Fruit fly (Drosophila melanogaster) whole organism, wandering third instar larva: ENCODE data around the gene CG43155.

Experiments used
- Abd-B ChIP-seq: fragments of >200 bp; optimal IDR thresholded peaks from 2 replicates; lab custom pipeline; 2017; ENCODE audit warnings: missing biosample characterization, missing genetic modification characterization
- CG9705 ChIP-seq: fragments of 200-800 bp; sonication (Bioruptor generic); optimal IDR thresholded peaks from 2 replicates; lab custom pipeline; 2018; ENCODE audit warnings: missing biosample characterization, mild to moderate bottlenecking, missing genetic modification characterization
- CrebA ChIP-seq: fragments of 200-800 bp; sonication (Bioruptor generic); optimal IDR thresholded peaks from 2 replicates; lab custom pipeline; 2016; ENCODE audit warnings: missing biosample characterization, mild to moderate bottlenecking, missing genetic modification characterization, borderline replicate concordance
- Dfd ChIP-seq: fragments of >200 bp; optimal IDR thresholded peaks from 2 replicates; lab custom pipeline; 2017; ENCODE audit warnings: missing biosample characterization, missing genetic modification characterization
- Dif ChIP-seq: fragments of 200-275, 200-300 bp; sonication (Bioruptor generic); optimal IDR thresholded peaks from 2 replicates; lab custom pipeline; 2018; ENCODE audit warnings: missing biosample characterization, missing genetic modification characterization; ENCODE audit not compliant: partially characterized antibody
- GATAd ChIP-seq: sonication (Bioruptor generic); optimal IDR thresholded peaks from 2 replicates; lab custom pipeline; 2016; ENCODE audit warnings: missing biosample characterization, missing genetic modification characterization
- HLH106 ChIP-seq: fragments of 200-800 bp; optimal IDR thresholded peaks from 3 replicates; lab custom pipeline; 2019; ENCODE audit warnings: missing biosample characterization, mild to moderate bottlenecking, missing genetic modification characterization, moderate library complexity
- Hnf4 ChIP-seq: fragments of 200-800 bp; sonication (Bioruptor generic); optimal IDR thresholded peaks from 2 replicates; lab custom pipeline; 2016; ENCODE audit warnings: missing biosample characterization, mild to moderate bottlenecking, missing genetic modification characterization
- Hr78 ChIP-seq: fragments of >200 bp; optimal IDR thresholded peaks from 2 replicates; lab custom pipeline; 2017; ENCODE audit warnings: missing biosample characterization, missing genetic modification characterization
- Hr83 ChIP-seq: fragments of 200-300 bp; sonication (Bioruptor generic); optimal IDR thresholded peaks from 2 replicates; lab custom pipeline; 2016; ENCODE audit warnings: missing biosample characterization, mild to moderate bottlenecking, missing genetic modification characterization, moderate library complexity; ENCODE audit not compliant: poor library complexity, severe bottlenecking
- Jra ChIP-seq: sonication (Bioruptor generic); optimal IDR thresholded peaks from 2 replicates; lab custom pipeline; 2016; ENCODE audit warnings: missing biosample characterization, missing genetic modification characterization
- Mio ChIP-seq: sonication (Bioruptor generic); optimal IDR thresholded peaks from 2 replicates; lab custom pipeline; 2016; ENCODE audit warnings: missing biosample characterization, missing genetic modification characterization
- Myc ChIP-seq: fragments of >200 bp; optimal IDR thresholded peaks from 2 replicates; lab custom pipeline; 2017
- N ChIP-seq: fragments of >200 bp; optimal IDR thresholded peaks from 2 replicates; lab custom pipeline; 2018; ENCODE audit warnings: missing biosample characterization, missing external identifiers, missing genetic modification characterization
- OdsH ChIP-seq: fragments of 200-800 bp; sonication (Bioruptor generic); optimal IDR thresholded peaks from 2 replicates; lab custom pipeline; 2016; ENCODE audit warnings: missing biosample characterization, mild to moderate bottlenecking, missing genetic modification characterization
- Rel ChIP-seq, 2 experiments: fragments of 200-800 bp; sonication (Bioruptor generic) in 1 of 2; optimal IDR thresholded peaks; 2 replicates in 1 of 2; 3 replicates in 1 of 2; lab custom pipeline; 2016 to 2019; ENCODE audit warnings: mild to moderate bottlenecking in 2 of 2, missing biosample characterization in 2 of 2, missing genetic modification characterization in 2 of 2, moderate library complexity in 1 of 2
- Sp1 ChIP-seq: fragments of 200-800 bp; sonication (Bioruptor generic); optimal IDR thresholded peaks from 3 replicates; lab custom pipeline; 2019; ENCODE audit warnings: missing biosample characterization, mild to moderate bottlenecking, missing genetic modification characterization, moderate library complexity
- Vsx2 ChIP-seq: fragments of 200-300, 225-300 bp; sonication (Bioruptor generic); optimal IDR thresholded peaks from 2 replicates; lab custom pipeline; 2018; ENCODE audit warnings: missing biosample characterization, missing genetic modification characterization; ENCODE audit not compliant: partially characterized antibody
- br ChIP-seq: fragments of 200-800 bp; sonication (Bioruptor generic); optimal IDR thresholded peaks from 2 replicates; lab custom pipeline; 2016; ENCODE audit warnings: missing biosample characterization, missing genetic modification characterization
- brk ChIP-seq: fragments of 200-800 bp; sonication (Bioruptor generic); optimal IDR thresholded peaks from 2 replicates; lab custom pipeline; 2016; ENCODE audit warnings: missing biosample characterization, mild to moderate bottlenecking, missing genetic modification characterization
- dl ChIP-seq, 2 experiments: fragments of 175-275, 200-275 bp in 1 of 2; fragments of 200-275 bp in 1 of 2; sonication (Bioruptor generic); optimal IDR thresholded peaks; lab custom pipeline; 2018; ENCODE audit warnings: mild to moderate bottlenecking in 2 of 2, missing biosample characterization in 2 of 2, missing genetic modification characterization in 2 of 2, moderate library complexity in 2 of 2; ENCODE audit not compliant: partially characterized antibody in 2 of 2, insufficient read depth in 1 of 2
- dmrt93B ChIP-seq: fragments of 200-800 bp; sonication (Bioruptor generic); optimal IDR thresholded peaks from 2 replicates; lab custom pipeline; 2018; ENCODE audit warnings: missing biosample characterization, mild to moderate bottlenecking, missing genetic modification characterization
- dsf ChIP-seq: sonication (Bioruptor generic); optimal IDR thresholded peaks from 2 replicates; lab custom pipeline; 2016; ENCODE audit warnings: missing biosample characterization, missing genetic modification characterization, borderline replicate concordance
- ey ChIP-seq: fragments of 200-800 bp; sonication (Bioruptor generic); optimal IDR thresholded peaks from 2 replicates; lab custom pipeline; 2016; ENCODE audit warnings: missing biosample characterization, missing genetic modification characterization
- foxo ChIP-seq, 2 experiments: fragments of 200-800 bp; sonication (Bioruptor generic); optimal IDR thresholded peaks; 2 replicates in 1 of 2; 3 replicates in 1 of 2; lab custom pipeline; 2016 to 2017; ENCODE audit warnings: missing biosample characterization in 2 of 2, missing genetic modification characterization in 2 of 2
- h ChIP-seq: fragments of 200-800 bp; sonication (Bioruptor generic); optimal IDR thresholded peaks from 3 replicates; lab custom pipeline; 2016; ENCODE audit warnings: missing biosample characterization, mild to moderate bottlenecking, missing genetic modification characterization
- jim ChIP-seq: fragments of 175-275, 200-325 bp; sonication (Bioruptor generic); optimal IDR thresholded peaks from 2 replicates; lab custom pipeline; 2016; ENCODE audit warnings: missing biosample characterization, mild to moderate bottlenecking, missing genetic modification characterization
- lola ChIP-seq: fragments of >200 bp; optimal IDR thresholded peaks from 2 replicates; lab custom pipeline; 2017; ENCODE audit warnings: missing biosample characterization, missing genetic modification characterization
- pan ChIP-seq: fragments of >200 bp; optimal IDR thresholded peaks from 2 replicates; lab custom pipeline; 2017
- psq ChIP-seq: fragments of 200-800 bp; sonication (Bioruptor generic); optimal IDR thresholded peaks from 3 replicates; lab custom pipeline; 2017; ENCODE audit warnings: missing biosample characterization, mild to moderate bottlenecking, missing genetic modification characterization, moderate library complexity
- rgr ChIP-seq: fragments of 200-800 bp; sonication (Bioruptor generic); optimal IDR thresholded peaks from 3 replicates; lab custom pipeline; 2016; ENCODE audit warnings: missing biosample characterization, mild to moderate bottlenecking, missing genetic modification characterization
- sage ChIP-seq: fragments of 200-800 bp; sonication (Bioruptor generic); optimal IDR thresholded peaks from 2 replicates; lab custom pipeline; 2016; ENCODE audit warnings: missing biosample characterization, mild to moderate bottlenecking, missing genetic modification characterization
- sv ChIP-seq: fragments of 200-800 bp; sonication (Bioruptor generic); optimal IDR thresholded peaks from 3 replicates; lab custom pipeline; 2016; ENCODE audit warnings: missing biosample characterization, missing genetic modification characterization
- tai ChIP-seq: sonication (Bioruptor generic); optimal IDR thresholded peaks from 2 replicates; lab custom pipeline; 2016; ENCODE audit warnings: missing biosample characterization, missing genetic modification characterization
- usp ChIP-seq: fragments of >200 bp; optimal IDR thresholded peaks from 2 replicates; lab custom pipeline; 2017; ENCODE audit warnings: missing biosample characterization, missing genetic modification characterization

The CG43155 gene

DNA sequence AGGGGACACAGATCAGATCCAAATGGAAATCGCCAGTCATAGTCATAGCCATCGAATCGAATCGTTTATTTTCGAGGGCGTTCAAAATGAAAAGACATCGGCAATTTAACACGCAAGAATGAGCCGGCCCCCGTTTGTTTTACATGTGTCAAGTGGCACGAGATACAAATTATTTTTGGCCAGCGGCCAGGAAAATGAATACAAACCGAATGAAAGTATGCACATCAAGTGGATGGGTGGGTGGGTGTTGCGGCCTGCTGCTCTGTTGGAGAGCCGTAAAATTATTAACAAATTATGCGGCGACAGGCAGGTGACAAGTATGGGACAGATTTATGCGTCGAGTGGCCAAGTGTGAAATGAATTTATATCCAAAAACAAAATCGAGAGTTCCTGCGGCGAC lies 4.5 kb downstream of the CG43155 start:
- TF ChIP-seq Hr78 (GFP tag; lab: Kevin White, UChicago) (no peak), tai (GFP tag; lab: Kevin White, UChicago) (no peak), Myc (lab: Kevin White, UChicago) (no peak), lola (no peak), OdsH (GFP tag; lab: Kevin White, UChicago) (no peak), brk (no peak), dsf (GFP tag; lab: Kevin White, UChicago) (no peak), Mio (no peak), psq (GFP tag; lab: Kevin White, UChicago) (no peak), Rel (GFP tag; optimal IDR thresholded peaks at IDR 0.05; lab: Kevin White, UChicago) (no peak), Rel (tag; optimal IDR thresholded peaks at IDR 0.05; lab: Kevin White, UChicago) (no peak), br (GFP tag; lab: Kevin White, UChicago) (no peak), Dif (GFP tag; lab: Kevin White, UChicago) (no peak)

DNA sequence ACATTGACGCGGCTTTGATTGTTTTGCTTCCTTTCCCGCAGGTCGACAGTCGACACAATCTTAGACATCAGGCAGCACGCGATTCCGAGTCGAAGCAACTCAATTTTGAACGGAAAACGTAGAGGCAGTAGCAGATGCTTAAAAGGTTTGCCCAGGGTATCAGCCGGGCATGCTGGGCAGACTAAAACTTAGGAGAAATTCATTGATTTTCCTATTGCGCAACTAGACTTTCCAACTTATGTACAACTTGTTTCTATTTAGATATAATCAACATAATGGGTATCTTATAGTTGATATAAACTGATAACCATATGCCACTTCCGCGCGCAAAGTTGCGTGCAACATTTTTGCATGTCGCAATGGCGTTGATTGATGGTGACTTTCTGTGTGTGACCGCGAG lies 7.2 kb downstream of the CG43155 start:
- TF ChIP-seq dmrt93B, result no peak
- no peak for TF ChIP-seq jim
- no peak for TF ChIP-seq dsf (GFP tag; lab: Kevin White, UChicago)
- TF ChIP-seq rgr (GFP tag; lab: Kevin White, UChicago), result no peak
- TF ChIP-seq Vsx2 (GFP tag; lab: Kevin White, UChicago), result no peak
- no peak for TF ChIP-seq Hnf4 (GFP tag; lab: Kevin White, UChicago)
- no peak for TF ChIP-seq usp (GFP tag; lab: Kevin White, UChicago)
- no peak for TF ChIP-seq pan (lab: Kevin White, UChicago)
- TF ChIP-seq, all 38 proteins: peak for 0

DNA sequence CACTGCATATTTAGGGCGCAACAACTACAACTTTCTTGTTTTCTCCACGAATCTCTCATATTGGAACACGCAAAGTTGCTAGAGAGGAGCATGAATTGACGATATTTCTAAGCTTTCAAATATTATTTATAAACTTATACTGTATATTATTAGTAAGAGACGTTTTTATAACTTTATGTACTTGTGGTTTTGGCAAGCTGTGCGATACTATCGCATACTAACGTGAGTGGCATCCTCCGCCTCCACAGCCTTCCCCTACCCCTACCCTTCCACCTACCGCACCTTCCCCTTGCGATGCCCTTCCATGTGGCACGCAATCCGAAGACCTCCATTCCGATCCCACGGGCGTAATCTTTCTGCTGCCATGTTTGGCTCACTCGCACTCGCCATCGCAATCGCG lies 8.7 kb downstream of the CG43155 start:
- TF ChIP-seq tai (GFP tag; lab: Kevin White, UChicago) (no peak), dsf (GFP tag; lab: Kevin White, UChicago) (no peak), foxo (GFP tag; optimal IDR thresholded peaks at IDR 0.05; lab: Kevin White, UChicago) (no peak), CrebA (GFP tag; lab: Kevin White, UChicago) (no peak), usp (GFP tag; lab: Kevin White, UChicago) (no peak), Rel (GFP tag; optimal IDR thresholded peaks at IDR 0.05; lab: Kevin White, UChicago) (no peak), Rel (tag; optimal IDR thresholded peaks at IDR 0.05; lab: Kevin White, UChicago) (no peak), N (GFP tag; lab: Kevin White, UChicago) (no peak), OdsH (GFP tag; lab: Kevin White, UChicago) (no peak), HLH106 (tag; lab: Kevin White, UChicago) (no peak), pan (lab: Kevin White, UChicago) (no peak), sage (no peak), ey (GFP tag; lab: Kevin White, UChicago) (no peak), lola (no peak), Abd-B (GFP tag; lab: Kevin White, UChicago) (no peak), h (GFP tag; lab: Kevin White, UChicago) (no peak)

DNA sequence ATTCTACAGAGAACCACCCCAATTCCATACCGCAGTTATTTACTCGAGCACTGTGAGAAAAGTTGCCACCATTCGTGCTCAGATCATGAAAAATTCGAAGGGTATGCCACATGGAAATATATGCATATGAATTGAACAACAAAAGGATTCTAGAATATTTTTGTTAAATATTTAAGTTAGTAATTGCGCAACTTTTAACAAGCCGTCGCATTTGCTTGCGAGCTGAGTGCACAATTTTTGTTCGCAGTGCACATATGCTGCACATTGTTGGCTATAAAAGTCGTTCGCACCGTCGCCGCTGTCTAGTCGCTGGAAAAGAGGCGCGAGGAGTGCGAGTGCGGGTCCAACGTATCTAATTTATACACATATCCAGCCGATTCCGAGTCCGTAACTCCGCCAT lies 17.2 kb downstream of the CG43155 start, which contains the start of gene Cyp4g15:
TSS of gene Cyp4g15 (plus strand) at position 301 of the 400 bp plus-strand sequence.
- TF ChIP-seq sv (GFP tag; lab: Kevin White, UChicago) (no peak), CrebA (GFP tag; lab: Kevin White, UChicago) (no peak), OdsH (GFP tag; lab: Kevin White, UChicago) (no peak), h (GFP tag; lab: Kevin White, UChicago) (no peak), N (GFP tag; lab: Kevin White, UChicago) (no peak), sage (no peak), Mio (no peak), GATAd (GFP tag; lab: Kevin White, UChicago) (no peak), pan (lab: Kevin White, UChicago) (no peak)

DNA sequence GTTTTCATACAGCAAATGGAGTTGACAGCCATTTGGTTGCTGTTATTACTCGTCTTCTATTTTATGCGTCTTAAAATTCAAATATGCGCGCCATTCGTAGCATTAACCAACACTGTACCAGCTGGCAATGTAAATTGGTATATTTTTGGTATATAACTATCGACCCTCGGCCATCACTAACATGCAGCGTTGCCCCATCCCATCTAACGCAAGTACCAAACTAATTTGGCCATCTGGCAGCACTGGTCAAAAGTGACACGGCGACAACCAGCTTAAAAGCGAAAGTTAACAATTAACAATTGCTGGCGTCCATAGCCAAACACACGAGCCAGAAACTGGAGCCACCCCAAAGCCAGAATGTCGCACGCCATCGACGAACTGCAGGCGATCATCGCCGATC lies 23.7 kb downstream of the CG43155 start, which contains the start of gene Uba5:
TSS of gene Uba5 (plus strand) at position 222 of the 400 bp plus-strand sequence.
- no peak for TF ChIP-seq brk
- TF ChIP-seq sv (GFP tag; lab: Kevin White, UChicago), result no peak
- no peak for TF ChIP-seq Mio
- no peak for TF ChIP-seq Hr83 (GFP tag; lab: Kevin White, UChicago)
- no peak for TF ChIP-seq Sp1
- TF ChIP-seq GATAd (GFP tag; lab: Kevin White, UChicago), result no peak
- no peak for TF ChIP-seq dmrt93B
- peak; percentile 94 for TF ChIP-seq CrebA (GFP tag; lab: Kevin White, UChicago)
- TF ChIP-seq dl (GFP tag; optimal IDR thresholded peaks at IDR 0.05; lab: Kevin White, UChicago; ENCODE audit: insufficient read depth in 1 of 2, partially characterized antibody in 2 of 2), result no peak
- no peak for TF ChIP-seq Hnf4 (GFP tag; lab: Kevin White, UChicago)
- TF ChIP-seq usp (GFP tag; lab: Kevin White, UChicago), result no peak
- no peak for TF ChIP-seq Abd-B (GFP tag; lab: Kevin White, UChicago)
- no peak for TF ChIP-seq Dfd
- TF ChIP-seq pan (lab: Kevin White, UChicago), result no peak
- TF ChIP-seq Jra (GFP tag; lab: Kevin White, UChicago), result peak; percentile 18
- TF ChIP-seq Rel (GFP tag; optimal IDR thresholded peaks at IDR 0.05; lab: Kevin White, UChicago), result no peak
- TF ChIP-seq Rel (tag; optimal IDR thresholded peaks at IDR 0.05; lab: Kevin White, UChicago), result no peak
- TF ChIP-seq sage, result no peak
- peak; percentile 5 for TF ChIP-seq h (GFP tag; lab: Kevin White, UChicago)
- TF ChIP-seq tai (GFP tag; lab: Kevin White, UChicago), result no peak
- peak in 1 of 2 experiments; percentile 28 for TF ChIP-seq foxo (GFP tag; optimal IDR thresholded peaks at IDR 0.05; lab: Kevin White, UChicago)
- TF ChIP-seq psq (GFP tag; lab: Kevin White, UChicago), result no peak
- no peak for TF ChIP-seq CG9705 (GFP tag; lab: Kevin White, UChicago)
- no peak for TF ChIP-seq ey (GFP tag; lab: Kevin White, UChicago)
